Worm (Caenorhabditis elegans): ENCODE data around the gene sma-9.

The sma-9 gene

DNA sequence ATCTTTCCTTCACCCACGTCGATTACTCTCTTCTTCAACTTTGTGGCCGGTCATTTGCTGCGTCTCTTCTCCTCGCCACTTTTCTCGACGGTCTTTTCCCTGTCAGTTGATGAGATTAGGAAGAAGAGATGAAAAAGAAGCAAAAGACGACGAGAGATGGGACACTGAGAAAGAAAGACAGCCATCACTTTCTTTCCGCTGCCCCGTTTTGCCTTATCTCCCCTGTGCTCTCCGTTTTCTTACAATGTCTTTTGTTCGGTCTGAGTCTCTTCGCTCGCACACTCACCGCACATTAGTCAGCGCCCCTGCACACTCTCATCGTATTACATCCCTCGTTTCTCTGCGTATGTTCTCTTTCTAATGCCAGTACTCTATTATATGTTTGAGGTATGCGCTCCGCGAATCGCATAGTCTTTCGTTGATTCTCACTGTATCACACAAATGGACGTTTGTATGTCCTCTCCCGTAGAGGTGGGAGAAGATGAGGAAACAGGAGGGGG is 2.9 kb upstream of the sma-9 start (continued):
- TF ChIP-seq lsy-27 (tag; optimal IDR thresholded peaks at IDR 0.05; ENCODE audit: borderline replicate concordance, insufficient read depth) (no peak), C06A6.2 (GFP tag; conservative IDR thresholded peaks at IDR 0.05) (peak; percentile 74), gei-17 (GFP tag; optimal IDR thresholded peaks at IDR 0.05) (peak; percentile 80), nhr-120 (GFP tag; IDR thresholded peaks at IDR 0.05) (no peak)

DNA sequence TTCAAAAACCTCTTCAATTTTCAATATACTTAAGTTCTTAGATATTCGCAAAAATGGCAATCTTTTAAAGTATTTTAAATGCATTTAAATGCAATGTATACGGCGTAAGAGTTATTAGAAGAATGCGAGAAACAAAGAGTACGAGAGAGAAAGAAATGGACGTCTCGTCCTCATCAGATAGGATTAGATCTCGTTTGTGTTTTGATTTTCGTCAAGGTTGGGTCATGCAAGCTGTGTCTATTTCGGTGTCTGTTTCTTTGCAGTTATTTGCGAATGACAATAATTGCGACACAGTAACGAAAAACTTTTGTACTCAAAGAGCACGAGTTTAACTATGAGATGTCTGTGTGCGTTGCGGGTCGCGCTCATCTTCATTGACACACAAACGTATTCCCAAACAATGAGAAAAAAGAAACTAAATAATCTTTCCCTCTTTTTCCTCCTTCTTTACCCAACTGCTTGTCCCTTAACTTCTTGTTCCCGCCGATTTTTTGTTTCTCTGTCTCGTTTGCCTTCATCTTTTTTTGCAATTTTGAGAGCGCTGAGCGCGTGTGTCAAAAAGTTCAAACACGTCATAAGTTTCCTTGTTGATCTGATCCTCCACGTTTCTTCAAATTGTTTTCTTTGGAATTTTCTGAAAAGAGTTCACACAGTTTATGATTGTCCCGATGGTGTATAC is 2.0 kb upstream of the sma-9 start:
- TF ChIP-seq attf-3 (GFP tag; conservative IDR thresholded peaks at IDR 0.05): no peak
- no peak for TF ChIP-seq chd-7 (tag; optimal IDR thresholded peaks at IDR 0.05)
- TF ChIP-seq let-526 (GFP tag; IDR thresholded peaks at IDR 0.05): no peak
- no peak for TF ChIP-seq hmg-1.2 (GFP tag; IDR thresholded peaks at IDR 0.05)
- no peak for TF ChIP-seq ztf-25 (GFP tag; IDR thresholded peaks at IDR 0.05)
- TF ChIP-seq T26A5.8 (tag; optimal IDR thresholded peaks at IDR 0.05): no peak
- no peak for TF ChIP-seq hsf-1 (GFP tag; IDR thresholded peaks at IDR 0.05)
- TF ChIP-seq snpc-1.3 (tag; optimal IDR thresholded peaks at IDR 0.05; ENCODE audit: insufficient read depth): no peak
- no peak for TF ChIP-seq bed-2 (GFP tag; IDR thresholded peaks at IDR 0.05)
- no peak for TF ChIP-seq hmg-20 (GFP tag; IDR thresholded peaks at IDR 0.05)
- no peak for TF ChIP-seq ztf-26 (tag; optimal IDR thresholded peaks at IDR 0.05)
- no peak for TF ChIP-seq Y53F4B.3 (GFP tag; IDR thresholded peaks at IDR 0.05)

DNA sequence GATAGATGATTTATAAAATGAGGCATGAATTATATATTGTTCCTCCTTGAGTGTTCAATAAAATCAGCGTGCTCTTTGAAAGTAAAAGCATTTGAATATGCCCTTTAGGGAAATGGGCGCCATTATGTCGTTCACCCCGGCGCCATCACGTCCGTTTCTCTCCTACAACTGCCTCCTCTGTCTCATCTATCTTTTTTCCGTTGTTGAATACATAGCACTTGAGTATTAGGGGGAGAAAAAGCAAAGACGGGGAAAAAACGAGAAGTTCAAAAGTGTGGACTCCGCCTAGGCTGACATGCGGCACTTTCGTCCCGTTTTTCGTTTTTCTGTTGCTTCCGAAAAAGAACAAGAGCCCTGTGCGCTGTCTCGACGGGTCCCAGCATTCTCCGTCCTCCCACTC is 1.4 kb upstream of the sma-9 start:
- no peak for TF ChIP-seq let-607 (tag; optimal IDR thresholded peaks at IDR 0.05)
- TF ChIP-seq die-1 (tag; optimal IDR thresholded peaks at IDR 0.05): no peak
- peak; percentile 17; the same call in 1 of the 2 replicates for TF ChIP-seq mcd-1 (GFP tag; IDR thresholded peaks at IDR 0.05)
- no peak for TF ChIP-seq ztf-3 (GFP tag; optimal IDR thresholded peaks at IDR 0.05)
- TF ChIP-seq efl-1 (GFP tag; optimal IDR thresholded peaks at IDR 0.05): no peak
- no peak for TF ChIP-seq ets-4 (GFP tag; optimal IDR thresholded peaks at IDR 0.05)
- TF ChIP-seq F49E8.2 (tag; optimal IDR thresholded peaks at IDR 0.05; ENCODE audit: insufficient read depth): no peak
- no peak for TF ChIP-seq D2030.7 (GFP tag; IDR thresholded peaks at IDR 0.05)
- TF ChIP-seq zim-3 (tag; optimal IDR thresholded peaks at IDR 0.05): no peak
- TF ChIP-seq nhr-179 (tag; optimal IDR thresholded peaks at IDR 0.05): no peak
- TF ChIP-seq ceh-27 (GFP tag; optimal IDR thresholded peaks at IDR 0.05): peak; percentile 28
- TF ChIP-seq akir-1 (GFP tag; optimal IDR thresholded peaks at IDR 0.05): no peak
- 0 out of 2 replicates have a peak, but pooled peaks have one; percentile 32 for TF ChIP-seq pbrm-1 (GFP tag; IDR thresholded peaks at IDR 0.05)
- no peak for TF ChIP-seq atf-7 (tag; optimal IDR thresholded peaks at IDR 0.05)
- TF ChIP-seq ama-1 (optimal IDR thresholded peaks at IDR 0.05): no peak
- TF ChIP-seq ama-1 (GFP tag; optimal IDR thresholded peaks at IDR 0.05): no peak
- TF ChIP-seq cebp-2 (GFP tag; IDR thresholded peaks at IDR 0.05): no peak

Data from whole organism, young adult.